Worm (Caenorhabditis elegans) whole organism, L4 larva: Measurements from ENCODE around the gene T25G12.6.

Source experiments
- F10B5.3 ChIP-seq: sonication (generic microtip); optimal IDR thresholded peaks from 2 replicates; lab custom pipeline; 2016; ENCODE audit warnings: mild to moderate bottlenecking, missing genetic modification characterization, missing compliant biosample characterization
- F44E2.7 ChIP-seq: fragments of 200-800 bp; sonication (Bioruptor generic); IDR thresholded peaks from 2 replicates; pipeline ENCODE4 v2.1.2; 2022; ENCODE audit warnings: missing genetic modification characterization, missing compliant biosample characterization
- fkh-10 ChIP-seq: fragments of 150-350 bp; optimal IDR thresholded peaks from 2 replicates; lab custom pipeline; 2014; ENCODE audit warnings: missing biosample characterization, missing genetic modification reagents, missing genetic modification characterization
- fos-1 ChIP-seq: fragments of 150-350 bp; optimal IDR thresholded peaks from 2 replicates; lab custom pipeline; 2014; ENCODE audit warnings: missing biosample characterization, missing genetic modification characterization
- lin-13 ChIP-seq: fragments of 150-350 bp; optimal IDR thresholded peaks from 2 replicates; lab custom pipeline; 2014; ENCODE audit warnings: missing biosample characterization, missing genetic modification reagents, missing genetic modification characterization
- lin-15B ChIP-seq: fragments of 150-350 bp; sonication (generic microtip); optimal IDR thresholded peaks from 3 replicates; lab custom pipeline; 2014; ENCODE audit warnings: missing biosample characterization, missing genetic modification characterization
- lin-39 ChIP-seq: fragments of 150-350 bp; optimal IDR thresholded peaks from 2 replicates; lab custom pipeline; 2014; ENCODE audit warnings: missing biosample characterization, missing genetic modification reagents, missing genetic modification characterization
- mep-1 ChIP-seq: fragments of 150-350 bp; sonication (generic microtip); optimal IDR thresholded peaks from 3 replicates; lab custom pipeline; 2014; ENCODE audit warnings: missing biosample characterization, missing genetic modification characterization
- nhr-6 ChIP-seq: fragments of 150-350 bp; optimal IDR thresholded peaks from 2 replicates; lab custom pipeline; 2014; ENCODE audit warnings: missing biosample characterization, missing genetic modification characterization
- pqm-1 ChIP-seq: sonication (generic microtip); optimal IDR thresholded peaks from 2 replicates; lab custom pipeline; 2017; ENCODE audit warnings: missing biosample characterization, missing genetic modification characterization
- unc-39 ChIP-seq: sonication (generic microtip); optimal IDR thresholded peaks from 2 replicates; lab custom pipeline; 2017; ENCODE audit warnings: missing biosample characterization, missing genetic modification characterization

ce11 chrX:17209265-17209664 lies 20.7 kb downstream of the T25G12.6 start, which contains the start of gene T08G2.2:
- no peak for TF ChIP-seq lin-15B (tag; lab: Kevin White, UChicago)
- TF ChIP-seq mep-1 (tag; lab: Kevin White, UChicago), result no peak
- TF ChIP-seq F10B5.3 (tag; lab: Kevin White, UChicago), result no peak
- no peak for TF ChIP-seq lin-13 (GFP tag; lab: Kevin White, UChicago)
- TF ChIP-seq unc-39 (tag; lab: Kevin White, UChicago), result no peak
- no peak for TF ChIP-seq fkh-10 (GFP tag; lab: Kevin White, UChicago)
- no peak for TF ChIP-seq nhr-6 (tag; lab: Kevin White, UChicago)
- no peak for TF ChIP-seq F44E2.7 (GFP tag; lab: Robert Waterston, UW)
- TF ChIP-seq lin-39, result no peak
- TF ChIP-seq fos-1 (tag; lab: Kevin White, UChicago), result no peak
- TF ChIP-seq pqm-1 (tag; lab: Kevin White, UChicago), result no peak
